Worm (Caenorhabditis elegans) whole organism, midembryonic: ENCODE results near the gene sulp-5.

Source experiments
- T22C8.4 ChIP-seq: fragments of 200-800 bp; sonication (Bioruptor generic); IDR thresholded peaks from 2 replicates; pipeline ENCODE4 v1.3.6; 2022; ENCODE audit warnings: missing genetic modification characterization, missing compliant biosample characterization
- cog-1 ChIP-seq: sonication (generic microtip); optimal IDR thresholded peaks from 2 replicates; lab custom pipeline; 2016; ENCODE audit warnings: missing genetic modification characterization, missing compliant biosample characterization
- flt-1 ChIP-seq: fragments of 200-800 bp; sonication (Bioruptor generic); IDR thresholded peaks from 2 replicates; pipeline ENCODE4 v1.3.6; 2022; ENCODE audit warnings: missing genetic modification characterization, missing compliant biosample characterization
- klf-2 ChIP-seq: fragments of 200-800 bp; sonication (Bioruptor generic); conservative IDR thresholded peaks from 2 replicates; pipeline ENCODE4 v1.3.6; 2022; ENCODE audit warnings: missing genetic modification reagents, missing genetic modification characterization, missing compliant biosample characterization
- med-1 ChIP-seq: sonication (generic microtip); optimal IDR thresholded peaks from 2 replicates; lab custom pipeline; 2017; ENCODE audit warnings: missing genetic modification characterization, mild to moderate bottlenecking, missing compliant biosample characterization, antibody characterized with exemption, missing genetic modification reagents; ENCODE audit not compliant: insufficient read depth
- ref-1 ChIP-seq: fragments of 200-800 bp; sonication (Bioruptor generic); conservative IDR thresholded peaks from 2 replicates; pipeline ENCODE4 v1.3.6; 2022; ENCODE audit warnings: missing genetic modification reagents, missing genetic modification characterization, missing compliant biosample characterization
- tab-1 ChIP-seq: fragments of 200-800 bp; sonication (Bioruptor generic); IDR thresholded peaks from 2 replicates; pipeline ENCODE4 v1.3.6; 2022; ENCODE audit warnings: missing genetic modification characterization, missing compliant biosample characterization
- ztf-23 ChIP-seq: fragments of 200-800 bp; sonication (Bioruptor generic); IDR thresholded peaks from 2 replicates; pipeline ENCODE4 v1.3.6; 2022; ENCODE audit warnings: missing genetic modification reagents, missing genetic modification characterization, missing compliant biosample characterization
- ztf-29 ChIP-seq: fragments of 200-800 bp; sonication (Bioruptor generic); IDR thresholded peaks from 2 replicates; pipeline ENCODE4 v1.3.6; 2022; ENCODE audit warnings: missing genetic modification reagents, missing genetic modification characterization, missing compliant biosample characterization

The sulp-5 gene

ce11 chrV:11868142-11868541 lies 11.7 kb upstream of the sulp-5 start, which contains the start of gene R13H4.7:
Gene R13H4.7, minus strand, starts transcription at chrV:11868242.
- TF ChIP-seq ztf-23 = no peak
- no peak for TF ChIP-seq T22C8.4 (GFP tag; lab: Robert Waterston, UW)
- TF ChIP-seq tab-1 (GFP tag; lab: Robert Waterston, UW) = no peak
- TF ChIP-seq ref-1 (GFP tag; lab: Robert Waterston, UW) = no peak
- TF ChIP-seq med-1 (GFP tag; lab: Kevin White, UChicago) = no peak
- no peak for TF ChIP-seq flt-1 (GFP tag; lab: Robert Waterston, UW)
- TF ChIP-seq klf-2 (GFP tag; lab: Robert Waterston, UW) = no peak
- no peak for TF ChIP-seq ztf-29 (GFP tag; lab: Robert Waterston, UW)
- no peak for TF ChIP-seq cog-1 (tag; lab: Kevin White, UChicago)

DNA sequence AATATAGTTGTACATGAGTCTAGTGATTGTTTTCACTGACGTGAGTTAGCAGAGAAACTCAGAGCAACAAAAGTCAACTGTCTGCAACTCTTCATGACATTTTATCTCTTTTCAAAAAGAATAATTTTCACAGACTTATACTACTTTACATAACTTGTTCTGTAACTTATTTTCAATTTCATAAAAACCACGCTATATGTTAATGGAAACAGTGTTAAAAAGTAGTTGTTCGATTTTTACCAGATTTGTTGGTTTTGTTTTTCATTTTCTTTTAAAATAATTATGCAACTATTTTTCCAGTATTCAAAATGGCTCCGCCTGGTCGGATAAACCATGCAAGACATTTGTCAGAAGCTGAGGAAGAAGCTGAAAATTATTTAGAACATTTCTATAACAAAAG lies 4.8 kb upstream of the sulp-5 start, which contains the start of gene sulp-4:
Gene sulp-4 (plus strand): TSS at position 301 of the 400 bp plus-strand sequence.
- TF ChIP-seq flt-1 (GFP tag; lab: Robert Waterston, UW) = no peak

ce11 chrV:11876657-11877056 lies 3.2 kb upstream of the sulp-5 start:
- no peak for TF ChIP-seq T22C8.4 (GFP tag; lab: Robert Waterston, UW)
- TF ChIP-seq ztf-29 (GFP tag; lab: Robert Waterston, UW) = no peak
- TF ChIP-seq ref-1 (GFP tag; lab: Robert Waterston, UW) = no peak
- TF ChIP-seq klf-2 (GFP tag; lab: Robert Waterston, UW) = no peak
- TF ChIP-seq med-1 (GFP tag; lab: Kevin White, UChicago) = no peak
- no peak for TF ChIP-seq tab-1 (GFP tag; lab: Robert Waterston, UW)
- no peak for TF ChIP-seq flt-1 (GFP tag; lab: Robert Waterston, UW)
- no peak for TF ChIP-seq cog-1 (tag; lab: Kevin White, UChicago)
- no peak for TF ChIP-seq ztf-23

DNA sequence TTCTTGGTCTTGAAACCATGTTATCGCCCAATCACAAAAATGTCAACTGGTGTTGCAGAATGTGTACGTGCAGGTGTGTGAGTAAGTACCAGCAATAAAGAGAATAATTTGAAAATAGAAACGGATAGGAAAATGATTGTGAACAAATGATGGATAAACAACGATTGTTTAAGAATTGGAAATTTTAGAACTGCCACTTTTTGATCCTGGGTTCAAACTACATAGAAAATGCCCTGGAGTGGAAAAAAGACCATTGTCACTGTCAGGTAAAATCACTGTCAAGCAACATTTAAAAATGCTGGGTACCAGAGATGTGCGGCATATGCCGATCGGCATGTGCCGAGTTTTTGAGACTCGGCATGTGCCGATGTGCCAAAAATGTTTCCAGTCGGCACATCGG lies 3.4 kb downstream of the sulp-5 start:
- TF ChIP-seq ztf-23 (no peak), klf-2 (GFP tag; lab: Robert Waterston, UW) (no peak), ref-1 (GFP tag; lab: Robert Waterston, UW) (no peak), med-1 (GFP tag; lab: Kevin White, UChicago) (no peak), T22C8.4 (GFP tag; lab: Robert Waterston, UW) (no peak), ztf-29 (GFP tag; lab: Robert Waterston, UW) (no peak), flt-1 (GFP tag; lab: Robert Waterston, UW) (no peak), tab-1 (GFP tag; lab: Robert Waterston, UW) (no peak), cog-1 (tag; lab: Kevin White, UChicago) (no peak)

- no peak for TF ChIP-seq med-1 (GFP tag; lab: Kevin White, UChicago)
- TF ChIP-seq ztf-23 = no peak
- TF ChIP-seq flt-1 (GFP tag; lab: Robert Waterston, UW) = no peak
- TF ChIP-seq tab-1 (GFP tag; lab: Robert Waterston, UW) = no peak
- TF ChIP-seq ref-1 (GFP tag; lab: Robert Waterston, UW) = no peak
- TF ChIP-seq cog-1 (tag; lab: Kevin White, UChicago) = no peak
- TF ChIP-seq ztf-29 (GFP tag; lab: Robert Waterston, UW) = no peak
- TF ChIP-seq T22C8.4 (GFP tag; lab: Robert Waterston, UW) = no peak
- no peak for TF ChIP-seq klf-2 (GFP tag; lab: Robert Waterston, UW)
These were observed 5.3 kb downstream of the sulp-5 start for ce11 chrV:11885087-11885486.

DNA sequence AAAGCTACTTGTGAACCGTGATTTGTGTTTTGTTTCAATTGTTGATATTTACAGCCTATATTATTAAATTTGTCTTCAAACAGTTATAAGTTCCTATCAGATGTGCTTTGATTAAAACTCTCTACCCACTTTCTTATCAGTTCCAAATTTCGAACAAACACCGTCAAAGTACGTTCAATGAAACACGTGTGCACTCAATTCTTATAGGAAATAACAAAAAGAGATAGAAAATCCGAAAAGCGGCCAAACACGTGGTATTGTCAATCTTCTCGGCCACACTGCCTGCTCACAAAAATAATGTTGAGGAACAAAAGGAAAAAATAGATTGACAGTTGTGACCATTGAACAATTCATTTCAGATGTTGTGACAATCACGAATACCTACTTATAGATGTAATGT lies 6.1 kb downstream of the sulp-5 start:
- TF ChIP-seq ztf-23 (no peak), klf-2 (GFP tag; lab: Robert Waterston, UW) (no peak), ref-1 (GFP tag; lab: Robert Waterston, UW) (no peak), T22C8.4 (GFP tag; lab: Robert Waterston, UW) (no peak), cog-1 (tag; lab: Kevin White, UChicago) (no peak), tab-1 (GFP tag; lab: Robert Waterston, UW) (no peak), med-1 (GFP tag; lab: Kevin White, UChicago) (no peak), flt-1 (GFP tag; lab: Robert Waterston, UW) (no peak), ztf-29 (GFP tag; lab: Robert Waterston, UW) (no peak)

DNA sequence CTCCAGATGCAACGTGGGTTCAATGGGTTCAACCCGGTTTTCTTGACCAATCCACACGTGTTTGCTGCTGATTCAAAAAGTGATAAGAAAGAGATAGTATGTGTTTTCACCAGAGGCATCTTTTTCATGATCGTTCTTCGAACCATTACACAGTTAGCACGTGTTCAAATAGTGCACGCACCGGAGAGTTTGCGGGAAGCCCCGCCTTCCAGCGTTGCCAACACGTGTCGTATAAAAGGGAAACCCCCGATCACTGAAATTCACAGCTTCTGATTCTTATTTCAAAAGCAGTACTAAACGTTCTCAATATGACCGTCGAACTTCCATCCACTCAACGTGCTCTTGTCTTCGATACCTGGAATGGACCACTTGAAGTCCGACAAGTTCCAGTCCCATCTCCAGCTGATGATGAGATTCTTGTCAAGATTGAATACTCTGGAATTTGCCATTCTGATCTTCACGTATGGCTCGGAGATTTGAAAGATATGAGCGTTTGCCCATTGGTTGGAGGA lies 8.2 kb downstream of the sulp-5 start, which contains the start of gene adh-1:
Gene adh-1 (plus strand): TSS at position 261 of the 512 bp plus-strand sequence.
- TF ChIP-seq med-1 (GFP tag; lab: Kevin White, UChicago) (no peak), ref-1 (GFP tag; lab: Robert Waterston, UW) (no peak), T22C8.4 (GFP tag; lab: Robert Waterston, UW) (no peak), cog-1 (tag; lab: Kevin White, UChicago) (no peak), ztf-29 (GFP tag; lab: Robert Waterston, UW) (no peak), tab-1 (GFP tag; lab: Robert Waterston, UW) (no peak), flt-1 (GFP tag; lab: Robert Waterston, UW) (no peak), klf-2 (GFP tag; lab: Robert Waterston, UW) (no peak), ztf-23 (no peak)

- TF ChIP-seq tab-1 (GFP tag; lab: Robert Waterston, UW) (no peak), klf-2 (GFP tag; lab: Robert Waterston, UW) (no peak), cog-1 (tag; lab: Kevin White, UChicago) (no peak), ztf-29 (GFP tag; lab: Robert Waterston, UW) (no peak), med-1 (GFP tag; lab: Kevin White, UChicago) (no peak), ref-1 (GFP tag; lab: Robert Waterston, UW) (no peak), T22C8.4 (GFP tag; lab: Robert Waterston, UW) (no peak), ztf-23 (no peak), flt-1 (GFP tag; lab: Robert Waterston, UW) (no peak)
These were observed 8.8 kb downstream of the sulp-5 start for ce11 chrV:11888656-11889055.
